Fruit fly (Drosophila melanogaster): ENCODE results near the gene E23.

The E23 gene

DNA sequence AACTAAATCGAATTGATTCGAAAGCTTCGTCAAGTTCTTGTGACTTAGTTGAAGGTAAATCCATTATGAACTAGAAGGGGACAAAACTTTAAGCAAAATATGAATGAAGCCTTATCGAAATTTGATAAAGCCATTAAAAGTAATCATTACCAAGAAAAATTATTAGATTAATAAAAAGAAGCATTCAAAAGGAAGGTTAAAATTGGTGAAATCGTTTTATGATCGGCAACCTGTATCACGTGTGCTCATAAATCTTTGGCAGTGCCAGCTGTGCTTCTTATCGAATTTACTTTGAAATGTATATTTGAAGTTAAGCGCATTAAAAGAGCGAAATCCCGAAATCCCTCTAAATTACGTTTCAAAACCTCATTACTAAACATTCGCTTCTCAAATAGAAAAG, 7.2 kb upstream of the E23 start:
- TF ChIP-seq CTCF (optimal IDR thresholded peaks at IDR 0.05) (no peak), CG8478 (optimal IDR thresholded peaks at IDR 0.05) (no peak)

DNA sequence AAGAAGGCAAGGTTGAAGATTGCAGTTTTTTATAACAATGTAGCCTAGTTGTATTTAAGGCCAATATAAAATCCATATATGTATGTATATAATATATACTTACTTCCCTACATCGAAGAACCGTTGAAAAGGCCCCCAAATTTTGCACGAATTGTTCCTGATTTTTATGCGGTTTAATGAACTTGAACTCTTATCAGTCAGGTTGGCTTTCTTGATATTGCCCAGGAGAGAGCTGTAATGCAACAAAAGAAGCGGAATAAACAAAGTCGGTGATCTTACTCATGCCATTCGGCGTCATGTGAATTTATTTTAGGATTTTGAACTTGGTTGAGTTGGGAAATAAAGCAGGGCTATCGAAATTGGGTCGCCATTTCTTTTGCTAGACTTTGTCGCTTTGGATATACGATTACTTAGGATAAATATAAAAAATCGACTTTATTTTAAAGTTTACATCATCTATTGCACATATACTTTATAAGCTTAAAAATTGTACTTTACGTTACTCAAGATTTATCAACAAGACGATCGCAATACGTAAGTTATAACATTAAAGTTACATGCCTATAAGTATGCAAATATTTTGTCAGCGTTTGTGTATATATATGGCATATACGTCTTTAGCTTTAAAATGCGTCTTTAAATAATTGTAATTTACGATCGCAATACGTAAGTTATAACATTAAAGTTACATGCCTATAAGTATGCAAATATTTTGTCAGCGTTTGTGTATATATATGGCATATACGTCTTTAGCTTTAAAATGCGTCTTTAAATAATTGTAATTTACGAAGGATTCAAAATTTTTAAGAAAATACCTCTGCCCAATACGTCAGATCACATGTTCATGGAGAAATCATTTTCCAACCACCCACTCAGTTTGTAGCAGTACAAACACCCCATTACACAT, 2.4 kb upstream of the E23 start, which contains the start of gene CG8838:
CG8838 (plus strand) TSS at position 857 of the 907 bp plus-strand sequence.
- TF ChIP-seq CTCF (optimal IDR thresholded peaks at IDR 0.05) (no peak), CG8478 (optimal IDR thresholded peaks at IDR 0.05) (no peak)

DNA sequence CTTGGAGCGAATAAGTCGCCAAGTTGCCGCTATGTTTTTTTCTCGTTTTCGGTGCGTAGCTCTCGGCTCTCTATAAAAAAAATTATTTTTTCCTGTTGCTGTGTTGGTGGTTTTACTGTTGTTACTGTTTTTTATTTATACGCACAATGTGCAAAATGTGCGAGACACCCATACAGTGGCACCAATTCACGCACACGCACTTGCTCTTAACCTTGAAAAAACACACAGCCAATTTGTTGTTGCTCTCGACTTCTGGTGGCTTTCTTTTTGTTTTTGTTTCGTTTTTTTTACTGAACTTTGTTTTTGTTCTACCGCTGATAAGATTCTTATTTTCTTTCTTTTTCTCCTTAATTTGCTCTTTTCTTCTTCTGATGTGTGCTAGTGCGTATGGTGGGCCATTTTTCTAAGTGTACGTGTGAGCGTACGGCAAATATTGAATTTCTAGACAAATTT, 1.6 kb upstream of the E23 start:
- TF ChIP-seq CG8478 (optimal IDR thresholded peaks at IDR 0.05) (no peak), CTCF (optimal IDR thresholded peaks at IDR 0.05) (no peak)

DNA sequence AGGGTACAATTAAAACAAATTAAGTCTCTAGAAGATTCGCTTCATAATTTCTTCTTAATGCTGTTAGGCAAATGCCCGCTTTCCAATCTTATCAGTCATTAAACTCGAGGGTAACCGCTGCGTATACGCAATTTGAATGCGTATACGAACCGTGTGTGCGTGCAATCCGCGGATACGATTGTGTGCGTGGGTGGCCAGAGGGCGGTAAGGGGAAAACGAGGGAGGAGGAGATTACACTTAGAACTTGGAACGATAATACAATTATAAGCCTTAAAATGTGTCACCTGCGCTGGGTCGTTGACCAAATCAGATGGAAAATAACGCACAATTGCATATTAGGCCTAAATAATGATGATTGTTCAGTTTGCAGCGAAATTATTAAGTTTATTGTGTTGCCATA, 1.2 kb upstream of the E23 start:
- TF ChIP-seq CTCF (optimal IDR thresholded peaks at IDR 0.05) (no peak), CG8478 (optimal IDR thresholded peaks at IDR 0.05) (no peak)

DNA sequence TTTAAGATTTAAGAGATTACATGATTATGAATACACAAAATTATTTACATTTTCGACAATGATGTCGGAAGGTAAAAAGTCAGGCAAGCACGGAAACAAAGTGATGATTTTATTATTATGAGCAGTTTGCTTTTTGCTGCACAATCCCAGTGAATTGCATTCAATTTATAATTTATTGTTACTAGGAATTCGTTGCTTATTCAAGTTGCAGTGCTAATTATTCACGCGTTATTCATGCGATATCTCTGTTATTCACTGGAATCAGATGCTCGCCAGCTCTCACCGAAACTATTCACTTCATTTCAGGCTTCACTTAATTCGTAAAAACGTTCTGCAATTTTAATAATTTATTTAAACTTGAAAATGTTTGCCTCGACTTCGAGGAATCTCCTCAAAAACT, 838 bp downstream of the E23 start:
- no peak for TF ChIP-seq CG8478 (optimal IDR thresholded peaks at IDR 0.05)
- no peak for TF ChIP-seq CTCF (optimal IDR thresholded peaks at IDR 0.05)

DNA sequence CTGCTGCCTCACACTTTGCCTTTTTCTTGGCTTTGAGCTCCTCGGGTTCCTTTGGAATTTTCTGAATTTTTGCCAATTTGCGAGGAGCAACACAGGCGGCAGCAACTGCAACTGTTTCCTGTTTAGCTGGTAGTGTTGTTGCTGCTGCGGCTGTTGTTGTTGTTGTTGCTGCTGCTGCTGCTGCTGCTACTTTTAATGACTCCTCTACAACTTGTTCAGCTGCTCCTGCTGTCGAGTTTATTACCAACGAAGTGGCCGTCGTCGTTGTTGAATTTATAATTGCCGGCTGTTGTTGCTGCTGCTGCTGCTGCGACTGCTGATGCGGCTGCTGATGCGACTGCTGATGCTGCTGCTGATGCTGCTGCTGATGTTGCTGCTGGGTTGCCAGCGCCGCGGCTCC, 1.7 kb downstream of the E23 start:
- TF ChIP-seq CG8478 (optimal IDR thresholded peaks at IDR 0.05): no peak
- TF ChIP-seq CTCF (optimal IDR thresholded peaks at IDR 0.05): no peak

DNA sequence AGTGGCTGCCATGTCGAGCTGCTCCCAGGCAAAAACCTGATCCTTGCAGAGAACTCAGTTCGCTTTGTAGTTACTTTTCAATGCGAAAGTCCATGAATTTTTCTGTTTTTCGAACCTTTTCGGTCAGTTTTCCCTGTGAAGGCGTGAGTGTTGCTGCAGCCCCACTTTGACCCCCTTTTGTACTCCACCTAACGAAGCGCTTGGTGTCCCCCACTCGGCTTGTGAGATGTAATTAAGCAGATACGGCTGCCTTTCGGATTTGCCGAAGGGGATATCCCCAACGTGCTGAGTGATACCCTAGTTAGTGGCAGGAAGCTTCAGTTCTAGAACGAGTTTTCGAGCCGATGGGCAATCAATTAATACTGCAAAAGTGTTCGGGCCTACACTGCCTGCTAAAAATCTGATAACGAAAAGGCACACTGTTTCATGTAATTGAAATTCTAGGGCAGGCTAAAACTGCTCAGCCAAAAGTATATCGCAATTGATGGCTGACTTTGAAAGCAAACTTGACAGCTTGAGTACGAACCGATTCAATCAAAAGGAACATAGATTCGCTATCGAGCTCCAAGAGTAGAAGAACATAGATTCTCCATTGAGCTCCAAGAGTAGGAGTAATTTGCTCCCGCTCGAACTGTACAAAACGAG, 2.9 kb downstream of the E23 start:
- no peak for TF ChIP-seq CG8478 (optimal IDR thresholded peaks at IDR 0.05)
- TF ChIP-seq CTCF (optimal IDR thresholded peaks at IDR 0.05): no peak

DNA sequence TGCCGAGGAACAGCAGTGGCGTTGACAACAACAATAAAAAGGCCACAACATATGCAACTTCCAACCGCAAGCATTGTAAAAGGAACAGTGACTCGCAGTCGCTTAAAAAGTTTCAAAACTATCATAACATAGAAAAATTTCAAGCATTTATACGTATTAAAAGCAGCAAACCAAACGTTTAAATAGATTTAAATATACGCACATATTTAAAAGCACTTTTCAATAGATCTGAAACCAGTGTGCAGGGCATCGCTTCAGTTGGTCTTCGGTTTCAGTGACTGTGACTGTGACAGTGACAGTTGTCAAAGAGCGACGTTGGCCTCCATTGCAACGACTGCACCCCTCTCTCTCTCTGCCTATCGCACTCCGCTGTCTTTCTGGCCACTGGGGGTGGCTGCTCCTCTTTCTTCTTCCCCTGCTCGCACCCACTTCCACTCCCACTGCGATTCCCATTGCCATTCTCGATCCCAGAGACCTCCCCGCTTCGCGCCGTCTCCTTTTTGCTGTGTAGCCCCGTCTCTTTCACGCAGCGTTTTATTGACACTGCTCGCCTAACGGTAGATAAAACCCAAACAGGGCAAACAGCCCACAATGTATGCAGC, 6.4 kb downstream of the E23 start:
- TF ChIP-seq CG8478 (optimal IDR thresholded peaks at IDR 0.05): no peak
- TF ChIP-seq CTCF (optimal IDR thresholded peaks at IDR 0.05): no peak

DNA sequence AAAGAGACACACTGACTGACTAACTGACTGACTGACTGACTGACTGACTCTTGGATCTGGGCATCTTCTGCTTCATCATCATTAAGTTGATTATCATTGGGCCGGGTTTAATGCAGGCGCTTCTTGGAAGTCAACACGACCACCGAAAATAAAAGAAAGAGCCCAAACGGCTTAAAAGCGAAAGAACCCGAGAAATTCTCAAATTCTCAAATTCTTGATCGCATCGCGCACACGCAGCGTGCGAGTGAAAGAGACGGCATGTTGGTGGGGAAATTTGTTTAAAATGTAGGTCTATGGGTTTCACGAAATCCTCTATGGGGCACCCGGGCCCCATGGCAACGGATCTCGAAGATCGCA, 8.2 kb downstream of the E23 start:
- TF ChIP-seq CG8478 (optimal IDR thresholded peaks at IDR 0.05) (no peak), CTCF (optimal IDR thresholded peaks at IDR 0.05) (no peak)

DNA sequence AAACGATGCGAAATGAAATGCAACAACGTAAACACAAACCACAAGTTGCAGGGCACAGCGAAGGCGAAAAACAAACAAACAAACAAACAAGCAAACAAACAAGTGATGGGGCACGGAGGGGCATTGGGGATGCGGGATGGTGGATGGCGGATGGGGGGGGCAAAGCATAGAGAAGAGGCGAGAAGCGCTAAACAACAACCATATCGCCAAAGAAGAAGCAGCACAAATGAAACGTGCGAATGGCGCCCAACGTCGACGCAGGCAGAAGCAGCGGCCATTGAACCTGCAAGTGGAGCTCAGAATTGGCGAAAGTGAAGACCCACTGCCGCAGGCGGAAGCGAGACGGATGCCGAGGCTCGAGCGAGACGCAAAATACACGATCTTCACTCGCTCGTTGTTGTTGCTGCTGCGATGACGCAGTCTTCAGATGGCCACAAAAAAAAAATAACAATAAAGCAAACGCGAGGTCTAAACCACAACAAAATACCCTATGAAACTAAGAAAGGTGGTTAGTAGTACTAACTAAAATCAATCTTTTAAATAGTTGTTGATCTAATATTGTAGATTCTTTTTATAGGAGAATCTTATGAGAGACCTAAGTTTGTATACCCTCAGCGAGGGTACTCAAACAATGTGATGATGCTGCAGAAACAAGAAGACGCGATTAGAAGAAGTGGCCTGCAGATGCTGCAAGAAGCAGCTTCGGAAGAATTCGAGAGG, 8.7 kb downstream of the E23 start:
- TF ChIP-seq CTCF (optimal IDR thresholded peaks at IDR 0.05) (no peak), CG8478 (optimal IDR thresholded peaks at IDR 0.05) (no peak)

DNA sequence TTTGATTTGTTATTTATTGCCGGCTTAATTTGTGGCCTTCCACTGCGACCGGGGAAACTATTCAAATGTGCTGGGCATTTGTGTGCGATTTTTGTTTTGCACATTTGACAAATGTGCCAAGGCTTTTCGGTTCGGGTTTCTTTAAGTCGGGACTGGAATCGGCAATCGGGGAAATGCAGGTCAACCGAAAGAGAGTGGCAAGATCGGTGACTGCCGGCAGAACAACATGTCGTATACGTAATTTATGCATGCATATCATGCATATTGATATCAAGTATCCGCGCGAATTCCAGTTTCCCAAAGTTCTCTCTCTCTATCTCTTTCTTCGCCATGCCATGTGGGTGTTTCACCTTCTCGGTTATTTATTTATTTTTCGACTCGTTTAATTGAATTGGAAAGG, 12.3 kb downstream of the E23 start:
- no peak for TF ChIP-seq CG8478 (optimal IDR thresholded peaks at IDR 0.05)
- TF ChIP-seq CTCF (optimal IDR thresholded peaks at IDR 0.05): no peak

DNA sequence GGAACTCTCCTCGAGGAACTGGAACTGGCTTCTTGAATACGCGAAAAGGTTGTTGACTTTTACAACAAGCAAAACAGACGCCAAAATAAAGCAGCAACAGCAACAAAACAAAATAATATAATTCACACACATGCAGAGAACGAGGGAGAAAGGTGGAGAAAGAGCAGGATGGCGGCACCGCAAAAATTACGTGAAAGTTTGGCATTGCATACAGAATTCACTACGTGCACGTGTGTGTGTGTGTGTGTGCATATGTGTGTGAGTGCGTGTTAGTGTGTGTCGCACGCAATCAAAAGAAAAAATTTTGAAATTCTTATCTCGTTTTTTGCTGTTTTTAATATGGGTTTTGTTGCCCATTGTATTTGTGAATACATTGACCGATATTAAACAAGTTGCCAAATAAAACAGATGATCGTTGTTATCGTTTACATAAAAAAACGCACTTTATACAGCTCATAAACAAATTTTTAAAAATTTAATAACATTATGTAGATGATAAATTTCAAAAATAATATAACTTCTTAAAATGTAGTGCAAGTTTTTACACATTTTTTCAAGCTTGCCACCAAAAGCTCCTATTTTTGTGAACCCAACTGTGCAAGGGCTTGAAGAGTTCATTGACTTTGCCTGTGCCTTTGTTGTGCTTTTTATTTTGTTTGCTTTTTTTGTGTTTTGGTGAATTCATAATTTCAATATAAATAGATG, 13.2 kb downstream of the E23 start:
- TF ChIP-seq CTCF (optimal IDR thresholded peaks at IDR 0.05) (no peak), CG8478 (optimal IDR thresholded peaks at IDR 0.05) (no peak)

DNA sequence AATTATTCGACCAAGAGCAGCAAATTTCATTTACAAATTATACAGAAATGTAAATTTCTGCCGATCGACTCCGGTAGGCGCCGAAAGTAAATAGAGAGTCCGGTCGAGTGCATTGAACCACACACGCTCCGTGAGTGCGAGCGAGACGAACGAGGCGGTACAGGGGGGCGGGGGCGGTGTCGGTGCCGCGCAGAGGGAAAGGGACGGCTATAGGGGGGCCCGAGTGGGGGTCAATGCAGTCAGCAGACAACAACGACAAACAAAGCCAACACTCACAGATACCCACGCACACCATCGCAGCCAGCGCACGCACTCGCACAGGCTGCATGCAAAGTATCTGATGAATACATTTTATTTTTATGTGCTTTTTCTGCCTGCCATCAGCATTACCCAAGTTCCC, 15.2 kb downstream of the E23 start:
- no peak for TF ChIP-seq CG8478 (optimal IDR thresholded peaks at IDR 0.05)
- TF ChIP-seq CTCF (optimal IDR thresholded peaks at IDR 0.05): no peak

DNA sequence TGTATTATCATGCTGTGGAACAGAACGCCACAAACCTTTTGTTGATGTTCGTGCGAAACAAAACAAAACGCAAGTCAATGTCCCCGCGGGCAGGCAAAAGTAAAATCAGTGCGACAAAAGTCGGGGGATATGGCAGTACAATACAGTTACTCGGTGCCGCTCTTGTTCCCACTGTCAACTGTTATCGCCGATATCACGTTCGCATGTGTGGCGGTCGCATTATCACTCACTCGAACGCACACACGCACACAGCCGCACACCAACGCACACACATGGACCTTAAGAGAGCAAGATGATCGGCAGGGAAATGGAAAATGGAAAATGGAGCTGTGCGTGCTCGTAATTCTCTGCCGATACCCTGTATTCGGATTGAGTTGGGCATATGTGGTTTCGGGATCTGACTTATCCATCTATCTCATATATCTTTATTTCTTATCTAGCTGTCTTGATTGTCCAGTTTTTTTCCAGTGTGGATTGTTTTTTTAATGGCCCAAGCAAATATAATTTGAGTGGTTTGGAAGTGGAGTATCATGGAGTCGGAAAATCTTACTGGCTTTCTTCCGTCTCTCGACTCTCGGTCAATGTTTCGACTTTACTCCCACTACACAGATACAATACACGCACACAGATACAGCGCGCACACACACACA, 15.9 kb downstream of the E23 start:
- TF ChIP-seq CG8478 (optimal IDR thresholded peaks at IDR 0.05): no peak
- TF ChIP-seq CTCF (optimal IDR thresholded peaks at IDR 0.05): no peak
